Worm (Caenorhabditis elegans): ENCODE measurements around the gene F15H10.9.
A peak's percentile ranks its signal among the peaks of the same experiment; 100 is the strongest.

Gene F15H10.9

ce11 chrV:10423968-10424367 lies 9.5 kb upstream of the F15H10.9 start:
- peak; percentile 92 for TF ChIP-seq egrh-3 (GFP tag; IDR thresholded peaks at IDR 0.05)

- TF ChIP-seq hrde-1 (tag; optimal IDR thresholded peaks at IDR 0.05; ENCODE audit: borderline replicate concordance): no peak
- no peak for TF ChIP-seq Y53G8AR.9 (GFP tag; conservative IDR thresholded peaks at IDR 0.05)
- no peak for TF ChIP-seq hmg-20 (GFP tag; IDR thresholded peaks at IDR 0.05)
- TF ChIP-seq unc-130 (GFP tag; optimal IDR thresholded peaks at IDR 0.05): no peak
- TF ChIP-seq lsy-27 (tag; optimal IDR thresholded peaks at IDR 0.05; ENCODE audit: borderline replicate concordance, insufficient read depth): no peak
- TF ChIP-seq sdz-38 (tag; optimal IDR thresholded peaks at IDR 0.05): no peak
These were observed 9.0 kb upstream of the F15H10.9 start for ce11 chrV:10423511-10423910.

- TF ChIP-seq attf-3 (GFP tag; conservative IDR thresholded peaks at IDR 0.05) (no peak), B0336.3 (GFP tag; IDR thresholded peaks at IDR 0.05) (no peak), ztf-18 (tag; optimal IDR thresholded peaks at IDR 0.05) (no peak), F57C9.4 (tag; optimal IDR thresholded peaks at IDR 0.05) (no peak), B0035.1 (tag; optimal IDR thresholded peaks at IDR 0.05) (no peak), egl-18 (GFP tag; IDR thresholded peaks at IDR 0.05) (no peak), mxl-1 (tag; optimal IDR thresholded peaks at IDR 0.05) (no peak), F22D6.2 (tag; optimal IDR thresholded peaks at IDR 0.05) (no peak), tlf-1 (GFP tag; optimal IDR thresholded peaks at IDR 0.05) (no peak), hsf-1 (GFP tag; IDR thresholded peaks at IDR 0.05) (no peak), akir-1 (GFP tag; optimal IDR thresholded peaks at IDR 0.05) (no peak), nhr-120 (GFP tag; IDR thresholded peaks at IDR 0.05) (no peak), him-1 (tag; optimal IDR thresholded peaks at IDR 0.05) (no peak), dox-1 (GFP tag; IDR thresholded peaks at IDR 0.05) (no peak), chd-7 (tag; optimal IDR thresholded peaks at IDR 0.05) (no peak)
These were observed 7.3 kb upstream of the F15H10.9 start, which contains the start of gene col-13 for ce11 chrV:10421802-10422201. Gene col-13 (minus strand): TSS chrV:10421902.

- TF ChIP-seq egrh-3 (GFP tag; IDR thresholded peaks at IDR 0.05): peak; percentile 94; the same call in 1 of the 2 replicates
These were observed 6.3 kb upstream of the F15H10.9 start for ce11 chrV:10420843-10421242.

- TF ChIP-seq dox-1 (GFP tag; IDR thresholded peaks at IDR 0.05) (no peak), mxl-1 (tag; optimal IDR thresholded peaks at IDR 0.05) (no peak), F33H1.4 (GFP tag; IDR thresholded peaks at IDR 0.05) (no peak), dpl-1 (GFP tag; optimal IDR thresholded peaks at IDR 0.05) (no peak), ccch-3 (GFP tag; optimal IDR thresholded peaks at IDR 0.05) (no peak), F49E8.2 (tag; optimal IDR thresholded peaks at IDR 0.05; ENCODE audit: insufficient read depth) (no peak), F37B4.10 (GFP tag; IDR thresholded peaks at IDR 0.05) (no peak), hlh-12 (tag; optimal IDR thresholded peaks at IDR 0.05) (no peak), F52B5.7 (tag; optimal IDR thresholded peaks at IDR 0.05) (no peak)
These were observed 4.5 kb upstream of the F15H10.9 start, which contains the start of gene F15H10.5 for ce11 chrV:10418961-10419360. Gene F15H10.5 (minus strand): TSS chrV:10419061.

- TF ChIP-seq B0261.1 (tag; optimal IDR thresholded peaks at IDR 0.05) (no peak), efl-1 (GFP tag; optimal IDR thresholded peaks at IDR 0.05) (no peak)
These were observed 2.4 kb upstream of the F15H10.9 start, which contains the start of gene F15H10.10 for ce11 chrV:10416925-10417324. Gene F15H10.10 (minus strand): TSS chrV:10417025.
